Worm (Caenorhabditis elegans): Measurements from ENCODE around the gene alh-10.

DNA sequence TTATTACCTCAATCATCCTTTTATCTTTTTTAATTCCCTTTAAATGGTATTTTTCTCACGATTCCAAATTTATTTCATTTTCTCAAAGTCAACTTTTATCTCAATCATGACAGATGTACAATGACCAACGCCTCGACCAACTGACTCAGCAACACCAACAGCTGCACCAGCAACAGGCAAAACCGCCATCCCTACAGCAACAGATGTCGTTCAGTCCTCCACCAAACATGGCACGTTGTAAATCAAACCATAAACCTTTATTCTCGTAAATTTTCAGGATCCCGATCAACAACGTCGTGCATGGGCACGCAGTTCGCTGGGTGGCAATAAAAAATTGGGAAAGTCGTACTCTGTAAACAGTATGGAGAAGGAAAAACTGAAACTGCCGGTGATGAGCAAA, 19.3 kb upstream of the alh-10 start:
- TF ChIP-seq nhr-25 (tag; optimal IDR thresholded peaks at IDR 0.05) = no peak
- TF ChIP-seq nhr-77 (tag; optimal IDR thresholded peaks at IDR 0.05) = no peak
- no peak for TF ChIP-seq ztf-11 (tag; optimal IDR thresholded peaks at IDR 0.05)
- TF ChIP-seq lin-13 (GFP tag; optimal IDR thresholded peaks at IDR 0.05) = no peak
- no peak for TF ChIP-seq mdl-1 (tag; optimal IDR thresholded peaks at IDR 0.05)
- TF ChIP-seq nhr-129 (tag; optimal IDR thresholded peaks at IDR 0.05) = no peak
- TF ChIP-seq blmp-1 (tag; optimal IDR thresholded peaks at IDR 0.05; ENCODE audit: insufficient read depth) = no peak
- TF ChIP-seq unc-62 (GFP tag; optimal IDR thresholded peaks at IDR 0.05) = no peak
- no peak for TF ChIP-seq elt-1 (tag; optimal IDR thresholded peaks at IDR 0.05)
- TF ChIP-seq skn-1 (tag; optimal IDR thresholded peaks at IDR 0.05) = no peak
- no peak for TF ChIP-seq nhr-21 (tag; optimal IDR thresholded peaks at IDR 0.05)
- no peak for TF ChIP-seq ceh-16 (tag; optimal IDR thresholded peaks at IDR 0.05)
- TF ChIP-seq zag-1 (tag; optimal IDR thresholded peaks at IDR 0.05) = no peak
- TF ChIP-seq aly-2 (tag; optimal IDR thresholded peaks at IDR 0.05) = no peak
